Fruit fly (Drosophila melanogaster) whole organism, wandering third instar larva: ENCODE results near the gene CG34297.

Source experiments
- CG32264 ChIP-seq: fragments of 200-800 bp; sonication (Bioruptor generic); optimal IDR thresholded peaks from 2 replicates; lab custom pipeline; 2016; ENCODE audit warnings: missing biosample characterization, missing genetic modification characterization
- CG9705 ChIP-seq: fragments of 200-800 bp; sonication (Bioruptor generic); optimal IDR thresholded peaks from 2 replicates; lab custom pipeline; 2018; ENCODE audit warnings: missing biosample characterization, mild to moderate bottlenecking, missing genetic modification characterization
- CrebA ChIP-seq: fragments of 200-800 bp; sonication (Bioruptor generic); optimal IDR thresholded peaks from 2 replicates; lab custom pipeline; 2016; ENCODE audit warnings: missing biosample characterization, mild to moderate bottlenecking, missing genetic modification characterization, borderline replicate concordance
- Dif ChIP-seq: fragments of 200-275, 200-300 bp; sonication (Bioruptor generic); optimal IDR thresholded peaks from 2 replicates; lab custom pipeline; 2018; ENCODE audit warnings: missing biosample characterization, missing genetic modification characterization; ENCODE audit not compliant: partially characterized antibody
- GATAd ChIP-seq: sonication (Bioruptor generic); optimal IDR thresholded peaks from 2 replicates; lab custom pipeline; 2016; ENCODE audit warnings: missing biosample characterization, missing genetic modification characterization
- HLH106 ChIP-seq: fragments of 200-800 bp; optimal IDR thresholded peaks from 3 replicates; lab custom pipeline; 2019; ENCODE audit warnings: missing biosample characterization, mild to moderate bottlenecking, missing genetic modification characterization, moderate library complexity
- Hnf4 ChIP-seq: fragments of 200-800 bp; sonication (Bioruptor generic); optimal IDR thresholded peaks from 2 replicates; lab custom pipeline; 2016; ENCODE audit warnings: missing biosample characterization, mild to moderate bottlenecking, missing genetic modification characterization
- Hr78 ChIP-seq: fragments of >200 bp; optimal IDR thresholded peaks from 2 replicates; lab custom pipeline; 2017; ENCODE audit warnings: missing biosample characterization, missing genetic modification characterization
- Hr83 ChIP-seq: fragments of 200-300 bp; sonication (Bioruptor generic); optimal IDR thresholded peaks from 2 replicates; lab custom pipeline; 2016; ENCODE audit warnings: missing biosample characterization, mild to moderate bottlenecking, missing genetic modification characterization, moderate library complexity; ENCODE audit not compliant: poor library complexity, severe bottlenecking
- Jra ChIP-seq: sonication (Bioruptor generic); optimal IDR thresholded peaks from 2 replicates; lab custom pipeline; 2016; ENCODE audit warnings: missing biosample characterization, missing genetic modification characterization
- Myc ChIP-seq: fragments of >200 bp; optimal IDR thresholded peaks from 2 replicates; lab custom pipeline; 2017
- OdsH ChIP-seq: fragments of 200-800 bp; sonication (Bioruptor generic); optimal IDR thresholded peaks from 2 replicates; lab custom pipeline; 2016; ENCODE audit warnings: missing biosample characterization, mild to moderate bottlenecking, missing genetic modification characterization
- Rel ChIP-seq, 2 experiments: fragments of 200-800 bp; sonication (Bioruptor generic) in 1 of 2; optimal IDR thresholded peaks; 2 replicates in 1 of 2; 3 replicates in 1 of 2; lab custom pipeline; 2016 to 2019; ENCODE audit warnings: mild to moderate bottlenecking in 2 of 2, missing biosample characterization in 2 of 2, missing genetic modification characterization in 2 of 2, moderate library complexity in 1 of 2
- Sp1 ChIP-seq: fragments of 200-800 bp; sonication (Bioruptor generic); optimal IDR thresholded peaks from 3 replicates; lab custom pipeline; 2019; ENCODE audit warnings: missing biosample characterization, mild to moderate bottlenecking, missing genetic modification characterization, moderate library complexity
- Vsx2 ChIP-seq: fragments of 200-300, 225-300 bp; sonication (Bioruptor generic); optimal IDR thresholded peaks from 2 replicates; lab custom pipeline; 2018; ENCODE audit warnings: missing biosample characterization, missing genetic modification characterization; ENCODE audit not compliant: partially characterized antibody
- br ChIP-seq: fragments of 200-800 bp; sonication (Bioruptor generic); optimal IDR thresholded peaks from 2 replicates; lab custom pipeline; 2016; ENCODE audit warnings: missing biosample characterization, missing genetic modification characterization
- brk ChIP-seq: fragments of 200-800 bp; sonication (Bioruptor generic); optimal IDR thresholded peaks from 2 replicates; lab custom pipeline; 2016; ENCODE audit warnings: missing biosample characterization, mild to moderate bottlenecking, missing genetic modification characterization
- dl ChIP-seq, 2 experiments: fragments of 175-275, 200-275 bp in 1 of 2; fragments of 200-275 bp in 1 of 2; sonication (Bioruptor generic); optimal IDR thresholded peaks; lab custom pipeline; 2018; ENCODE audit warnings: mild to moderate bottlenecking in 2 of 2, missing biosample characterization in 2 of 2, missing genetic modification characterization in 2 of 2, moderate library complexity in 2 of 2; ENCODE audit not compliant: partially characterized antibody in 2 of 2, insufficient read depth in 1 of 2
- dmrt93B ChIP-seq: fragments of 200-800 bp; sonication (Bioruptor generic); optimal IDR thresholded peaks from 2 replicates; lab custom pipeline; 2018; ENCODE audit warnings: missing biosample characterization, mild to moderate bottlenecking, missing genetic modification characterization
- dsf ChIP-seq: sonication (Bioruptor generic); optimal IDR thresholded peaks from 2 replicates; lab custom pipeline; 2016; ENCODE audit warnings: missing biosample characterization, missing genetic modification characterization, borderline replicate concordance
- ey ChIP-seq: fragments of 200-800 bp; sonication (Bioruptor generic); optimal IDR thresholded peaks from 2 replicates; lab custom pipeline; 2016; ENCODE audit warnings: missing biosample characterization, missing genetic modification characterization
- foxo ChIP-seq, 2 experiments: fragments of 200-800 bp; sonication (Bioruptor generic); optimal IDR thresholded peaks; 2 replicates in 1 of 2; 3 replicates in 1 of 2; lab custom pipeline; 2016 to 2017; ENCODE audit warnings: missing biosample characterization in 2 of 2, missing genetic modification characterization in 2 of 2
- fru ChIP-seq: fragments of 200-800 bp; sonication (Bioruptor generic); optimal IDR thresholded peaks from 3 replicates; lab custom pipeline; 2016; ENCODE audit warnings: missing biosample characterization, mild to moderate bottlenecking, missing genetic modification characterization
- h ChIP-seq: fragments of 200-800 bp; sonication (Bioruptor generic); optimal IDR thresholded peaks from 3 replicates; lab custom pipeline; 2016; ENCODE audit warnings: missing biosample characterization, mild to moderate bottlenecking, missing genetic modification characterization
- jim ChIP-seq: fragments of 175-275, 200-325 bp; sonication (Bioruptor generic); optimal IDR thresholded peaks from 2 replicates; lab custom pipeline; 2016; ENCODE audit warnings: missing biosample characterization, mild to moderate bottlenecking, missing genetic modification characterization
- pan ChIP-seq: fragments of >200 bp; optimal IDR thresholded peaks from 2 replicates; lab custom pipeline; 2017
- psq ChIP-seq: fragments of 200-800 bp; sonication (Bioruptor generic); optimal IDR thresholded peaks from 3 replicates; lab custom pipeline; 2017; ENCODE audit warnings: missing biosample characterization, mild to moderate bottlenecking, missing genetic modification characterization, moderate library complexity
- rgr ChIP-seq: fragments of 200-800 bp; sonication (Bioruptor generic); optimal IDR thresholded peaks from 3 replicates; lab custom pipeline; 2016; ENCODE audit warnings: missing biosample characterization, mild to moderate bottlenecking, missing genetic modification characterization
- sage ChIP-seq: fragments of 200-800 bp; sonication (Bioruptor generic); optimal IDR thresholded peaks from 2 replicates; lab custom pipeline; 2016; ENCODE audit warnings: missing biosample characterization, mild to moderate bottlenecking, missing genetic modification characterization
- sv ChIP-seq: fragments of 200-800 bp; sonication (Bioruptor generic); optimal IDR thresholded peaks from 3 replicates; lab custom pipeline; 2016; ENCODE audit warnings: missing biosample characterization, missing genetic modification characterization
- tai ChIP-seq: sonication (Bioruptor generic); optimal IDR thresholded peaks from 2 replicates; lab custom pipeline; 2016; ENCODE audit warnings: missing biosample characterization, missing genetic modification characterization
- woc ChIP-seq: sonication (Bioruptor generic); optimal IDR thresholded peaks from 2 replicates; lab custom pipeline; 2016; ENCODE audit warnings: missing biosample characterization, mild to moderate bottlenecking, missing genetic modification characterization

The CG34297 gene

dm6 chr3R:6768256-6768655 lies 20.4 kb upstream of the CG34297 start:
- TF ChIP-seq h (GFP tag; lab: Kevin White, UChicago) (no peak), Hr78 (no peak), CG9705 (GFP tag; lab: Kevin White, UChicago) (no peak), Myc (peak; percentile 69)

dm6 chr3R:6766928-6767327 lies 19.1 kb upstream of the CG34297 start:
- TF ChIP-seq OdsH (GFP tag; lab: Kevin White, UChicago) (no peak), Vsx2 (GFP tag; lab: Kevin White, UChicago) (no peak), br (GFP tag; lab: Kevin White, UChicago) (no peak), GATAd (GFP tag; lab: Kevin White, UChicago) (no peak), Myc (no peak), pan (lab: Kevin White, UChicago) (no peak), jim (GFP tag; lab: Kevin White, UChicago) (no peak), tai (no peak), sv (GFP tag; lab: Kevin White, UChicago) (no peak), Rel (GFP tag; optimal IDR thresholded peaks at IDR 0.05; lab: Kevin White, UChicago) (no peak), Rel (tag; optimal IDR thresholded peaks at IDR 0.05; lab: Kevin White, UChicago) (no peak), dsf (GFP tag; lab: Kevin White, UChicago) (no peak), brk (GFP tag; lab: Kevin White, UChicago) (no peak), rgr (GFP tag; lab: Kevin White, UChicago) (no peak), dl (GFP tag; optimal IDR thresholded peaks at IDR 0.05; lab: Kevin White, UChicago; ENCODE audit: insufficient read depth in 1 of 2, partially characterized antibody in 2 of 2) (no peak), CG9705 (GFP tag; lab: Kevin White, UChicago) (no peak), CG32264 (GFP tag; lab: Kevin White, UChicago) (no peak), sage (no peak), psq (GFP tag; lab: Kevin White, UChicago) (no peak), fru (GFP tag; lab: Kevin White, UChicago) (no peak), Dif (no peak)

dm6 chr3R:6766171-6766591 lies 18.4 kb upstream of the CG34297 start:
- TF ChIP-seq OdsH (GFP tag; lab: Kevin White, UChicago) (no peak), CG32264 (GFP tag; lab: Kevin White, UChicago) (no peak), tai (no peak), rgr (GFP tag; lab: Kevin White, UChicago) (no peak), brk (GFP tag; lab: Kevin White, UChicago) (no peak), Hr83 (GFP tag; lab: Kevin White, UChicago) (no peak), Hnf4 (GFP tag; lab: Kevin White, UChicago) (no peak), Rel (GFP tag; optimal IDR thresholded peaks at IDR 0.05; lab: Kevin White, UChicago) (no peak), Rel (tag; optimal IDR thresholded peaks at IDR 0.05; lab: Kevin White, UChicago) (no peak), Jra (GFP tag; lab: Kevin White, UChicago) (no peak), psq (GFP tag; lab: Kevin White, UChicago) (no peak), jim (GFP tag; lab: Kevin White, UChicago) (no peak), CG9705 (GFP tag; lab: Kevin White, UChicago) (no peak), sv (GFP tag; lab: Kevin White, UChicago) (no peak), Dif (no peak), fru (GFP tag; lab: Kevin White, UChicago) (no peak)
- TF ChIP-seq, all 38 proteins: peak for 0

dm6 chr3R:6764848-6765247 lies 17.0 kb upstream of the CG34297 start:
- TF ChIP-seq tai (peak; percentile 23), Myc (no peak), h (GFP tag; lab: Kevin White, UChicago) (peak; percentile 4), Hnf4 (GFP tag; lab: Kevin White, UChicago) (peak; percentile 17)

- TF ChIP-seq Dif (no peak), brk (GFP tag; lab: Kevin White, UChicago) (peak; percentile 33), CrebA (GFP tag; lab: Kevin White, UChicago) (no peak), foxo (GFP tag; optimal IDR thresholded peaks at IDR 0.05; lab: Kevin White, UChicago) (peak in 1 of 2 experiments; percentile 81), OdsH (GFP tag; lab: Kevin White, UChicago) (peak; percentile 82), tai (no peak), rgr (GFP tag; lab: Kevin White, UChicago) (peak; percentile 78), psq (GFP tag; lab: Kevin White, UChicago) (peak; percentile 85), CG9705 (GFP tag; lab: Kevin White, UChicago) (peak; percentile 60), Rel (GFP tag; optimal IDR thresholded peaks at IDR 0.05; lab: Kevin White, UChicago) (no peak), Rel (tag; optimal IDR thresholded peaks at IDR 0.05; lab: Kevin White, UChicago) (peak; percentile 95), CG32264 (GFP tag; lab: Kevin White, UChicago) (no peak), Jra (GFP tag; lab: Kevin White, UChicago) (no peak), woc (GFP tag; lab: Kevin White, UChicago) (peak; percentile 5), h (GFP tag; lab: Kevin White, UChicago) (peak; percentile 62), dsf (GFP tag; lab: Kevin White, UChicago) (peak; percentile 22), HLH106 (tag; lab: Kevin White, UChicago) (peak; percentile 88), br (GFP tag; lab: Kevin White, UChicago) (peak; percentile 65), GATAd (GFP tag; lab: Kevin White, UChicago) (peak; percentile 1), dmrt93B (GFP tag; lab: Kevin White, UChicago) (peak; percentile 64), Sp1 (peak; percentile 87), fru (GFP tag; lab: Kevin White, UChicago) (peak; percentile 67), ey (peak; percentile 60), sv (GFP tag; lab: Kevin White, UChicago) (peak; percentile 88)
Observed at dm6 chr3R:6762794-6763407, 15.1 kb upstream of the CG34297 start.
